Fruit fly (Drosophila melanogaster) whole organism, embryonic: Measurements from ENCODE around the gene CG32301.
A peak's percentile ranks its signal among the peaks of the same experiment; 100 is the strongest.

Experiments used
- Antp ChIP-seq: fragments of 200-800 bp; sonication (Bioruptor generic); optimal IDR thresholded peaks from 3 replicates; lab custom pipeline; 2016; ENCODE audit warnings: missing biosample characterization, missing genetic modification characterization
- Asciz ChIP-seq: fragments of 200-800 bp; sonication (Bioruptor generic); optimal IDR thresholded peaks from 2 replicates; lab custom pipeline; 2017; ENCODE audit warnings: missing biosample characterization, mild to moderate bottlenecking, missing genetic modification characterization, missing genetic modification reagents
- Bteb2 ChIP-seq: fragments of 200-800 bp; sonication (Bioruptor generic); optimal IDR thresholded peaks from 2 replicates; lab custom pipeline; 2016; ENCODE audit warnings: missing biosample characterization, missing genetic modification characterization
- CG10209 ChIP-seq: fragments of 200-800 bp; sonication (Bioruptor generic); optimal IDR thresholded peaks from 3 replicates; lab custom pipeline; 2017; ENCODE audit warnings: missing biosample characterization, mild to moderate bottlenecking, missing genetic modification characterization, missing genetic modification reagents
- CG10366 ChIP-seq: fragments of 200-800 bp; sonication (Bioruptor generic); IDR thresholded peaks from 2 replicates; pipeline ENCODE4 v1.3.6; 2022; ENCODE audit warnings: missing biosample characterization, missing genetic modification characterization
- CG11093 ChIP-seq: fragments of 200-800 bp; sonication (Bioruptor generic); IDR thresholded peaks from 3 replicates; pipeline ENCODE4 v1.3.6; 2022; ENCODE audit warnings: missing biosample characterization, missing genetic modification characterization
- CG11398 ChIP-seq: fragments of 200-800 bp; sonication (Bioruptor generic); optimal IDR thresholded peaks from 2 replicates; lab custom pipeline; 2016; ENCODE audit warnings: missing biosample characterization, missing genetic modification characterization
- CG12155 ChIP-seq: fragments of 200-800 bp; sonication (Bioruptor generic); optimal IDR thresholded peaks from 3 replicates; lab custom pipeline; 2016; ENCODE audit warnings: missing biosample characterization, missing genetic modification characterization
- CG12219 ChIP-seq: fragments of 200-800 bp; sonication (Bioruptor generic); optimal IDR thresholded peaks from 3 replicates; lab custom pipeline; 2018; ENCODE audit warnings: missing biosample characterization, mild to moderate bottlenecking, missing genetic modification characterization
- CG14710 ChIP-seq: fragments of 200-800 bp; sonication (Bioruptor generic); optimal IDR thresholded peaks from 3 replicates; lab custom pipeline; 2019; ENCODE audit warnings: missing biosample characterization, mild to moderate bottlenecking, missing genetic modification characterization, moderate library complexity
- CG14860 ChIP-seq: fragments of 200-800 bp; sonication (Bioruptor generic); IDR thresholded peaks from 3 replicates; pipeline ENCODE4 v1.3.6; 2022; ENCODE audit warnings: missing biosample characterization, missing genetic modification characterization; ENCODE audit not compliant: partially characterized antibody
- CG1602 ChIP-seq: fragments of 200-800 bp; sonication (Bioruptor generic); optimal IDR thresholded peaks from 3 replicates; lab custom pipeline; 2016; ENCODE audit warnings: missing biosample characterization, missing genetic modification characterization
- CG31224 ChIP-seq: fragments of 200-800 bp; sonication (Bioruptor generic); IDR thresholded peaks from 2 replicates; pipeline ENCODE4 v1.3.6; 2022; ENCODE audit warnings: missing biosample characterization, missing genetic modification characterization
- CG3847 ChIP-seq: fragments of 200-800 bp; sonication (Bioruptor generic); IDR thresholded peaks from 2 replicates; pipeline ENCODE4 v1.3.6; 2022; ENCODE audit warnings: missing biosample characterization, missing genetic modification characterization
- CG42726 ChIP-seq: fragments of 200-800 bp; sonication (Bioruptor generic); IDR thresholded peaks from 2 replicates; pipeline ENCODE4 v1.3.6; 2022; ENCODE audit warnings: missing biosample characterization, missing genetic modification characterization; ENCODE audit not compliant: partially characterized antibody
- CG4707 ChIP-seq: fragments of 200-800 bp; sonication (Bioruptor generic); optimal IDR thresholded peaks from 2 replicates; lab custom pipeline; 2018; ENCODE audit warnings: missing biosample characterization, mild to moderate bottlenecking, missing genetic modification characterization, moderate library complexity
- CG4820 ChIP-seq: fragments of 200-800 bp; sonication (Bioruptor generic); optimal IDR thresholded peaks from 3 replicates; lab custom pipeline; 2016; ENCODE audit warnings: missing biosample characterization, missing genetic modification characterization
- CG5180 ChIP-seq: fragments of 200-800 bp; sonication (Bioruptor generic); optimal IDR thresholded peaks from 3 replicates; lab custom pipeline; 2017; ENCODE audit warnings: missing biosample characterization, missing genetic modification characterization, mild to moderate bottlenecking, moderate library complexity, missing genetic modification reagents
- CG7357 ChIP-seq: fragments of 200-800 bp; sonication (Bioruptor generic); IDR thresholded peaks from 3 replicates; pipeline ENCODE4 v1.3.6; 2022; ENCODE audit warnings: missing biosample characterization, missing genetic modification characterization
- CG8765 ChIP-seq: fragments of 200-800 bp; sonication (Bioruptor generic); IDR thresholded peaks from 2 replicates; pipeline ENCODE4 v1.3.6; 2022; ENCODE audit warnings: missing biosample characterization, missing genetic modification characterization
- CkIIα-i1 ChIP-seq: fragments of 200-800 bp; sonication (Bioruptor generic); IDR thresholded peaks from 2 replicates; pipeline ENCODE4 v1.3.6; 2022; ENCODE audit warnings: missing biosample characterization, missing genetic modification characterization
- Dref ChIP-seq: fragments of 200-800 bp; sonication (Bioruptor generic); IDR thresholded peaks from 2 replicates; pipeline ENCODE4 v1.3.6; 2022; ENCODE audit warnings: missing biosample characterization, missing genetic modification characterization
- E2f2 ChIP-seq: fragments of 200-800 bp; sonication (Bioruptor generic); IDR thresholded peaks from 2 replicates; pipeline ENCODE4 v1.3.6; 2022; ENCODE audit warnings: missing biosample characterization, missing genetic modification characterization
- ERR ChIP-seq: fragments of 200-800 bp; sonication (Bioruptor generic); optimal IDR thresholded peaks from 2 replicates; lab custom pipeline; 2016; ENCODE audit warnings: missing biosample characterization, missing genetic modification characterization
- Eip74EF ChIP-seq, 2 experiments: fragments of 200-800 bp in 1 of 2; fragments of >200 bp in 1 of 2; sonication (Bioruptor generic) in 1 of 2; optimal IDR thresholded peaks; 2 replicates each; lab custom pipeline; 2017 to 2019; ENCODE audit warnings: missing biosample characterization in 2 of 2, missing genetic modification characterization in 2 of 2, mild to moderate bottlenecking in 1 of 2, moderate library complexity in 1 of 2
- HLH4C ChIP-seq: fragments of 200-800 bp; sonication (Bioruptor generic); IDR thresholded peaks from 3 replicates; pipeline ENCODE4 v1.3.6; 2022; ENCODE audit warnings: missing biosample characterization, missing genetic modification characterization; ENCODE audit not compliant: partially characterized antibody
- Hr51 ChIP-seq, 2 experiments: fragments of 200-800 bp; sonication (Bioruptor generic); optimal IDR thresholded peaks; 2 replicates in 1 of 2; 3 replicates in 1 of 2; lab custom pipeline; 2016 to 2018; ENCODE audit warnings: missing biosample characterization in 2 of 2, missing genetic modification characterization in 2 of 2, mild to moderate bottlenecking in 1 of 2, moderate library complexity in 1 of 2
- Myb ChIP-seq: fragments of 200-800 bp; sonication (Bioruptor generic); optimal IDR thresholded peaks from 2 replicates; lab custom pipeline; 2016; ENCODE audit warnings: missing biosample characterization, missing genetic modification characterization
- Taf1 ChIP-seq: fragments of 200-800 bp; sonication (Bioruptor generic); IDR thresholded peaks from 2 replicates; pipeline ENCODE4 v1.3.6; 2022; ENCODE audit warnings: missing biosample characterization, missing genetic modification characterization
- ab ChIP-seq: fragments of 200-800 bp; sonication (Bioruptor generic); optimal IDR thresholded peaks from 2 replicates; lab custom pipeline; 2016; ENCODE audit warnings: missing biosample characterization, missing genetic modification characterization
- az2 ChIP-seq: fragments of 200-800 bp; sonication (Bioruptor generic); optimal IDR thresholded peaks from 3 replicates; lab custom pipeline; 2016; ENCODE audit warnings: missing biosample characterization, missing genetic modification characterization
- chn ChIP-seq: fragments of 200-800 bp; sonication (Bioruptor generic); optimal IDR thresholded peaks from 2 replicates; lab custom pipeline; 2016; ENCODE audit warnings: missing biosample characterization, missing genetic modification characterization
- crol ChIP-seq: fragments of 200-800 bp; sonication (Bioruptor generic); IDR thresholded peaks from 2 replicates; pipeline ENCODE4 v1.3.6; 2022; ENCODE audit warnings: missing biosample characterization, missing genetic modification characterization
- disco-r ChIP-seq: fragments of 200-800 bp; sonication (Bioruptor generic); optimal IDR thresholded peaks from 2 replicates; lab custom pipeline; 2016; ENCODE audit warnings: missing biosample characterization, missing genetic modification characterization
- fd64A ChIP-seq: fragments of 200-800 bp; sonication (Bioruptor generic); optimal IDR thresholded peaks from 3 replicates; lab custom pipeline; 2018; ENCODE audit warnings: missing biosample characterization, mild to moderate bottlenecking, missing genetic modification characterization
- gcm ChIP-seq: fragments of 200-800 bp; sonication (Bioruptor generic); optimal IDR thresholded peaks from 2 replicates; lab custom pipeline; 2019; ENCODE audit warnings: missing biosample characterization, mild to moderate bottlenecking, missing genetic modification characterization, moderate library complexity
- klu ChIP-seq: fragments of 200-800 bp; sonication (Bioruptor generic); IDR thresholded peaks from 2 replicates; pipeline ENCODE4 v1.3.6; 2022; ENCODE audit warnings: missing biosample characterization, missing genetic modification characterization
- lbe ChIP-seq: fragments of 200-800 bp; sonication (Bioruptor generic); optimal IDR thresholded peaks from 2 replicates; lab custom pipeline; 2016; ENCODE audit warnings: missing biosample characterization, mild to moderate bottlenecking, missing genetic modification characterization
- lmd ChIP-seq: fragments of 200-800 bp; sonication (Bioruptor generic); IDR thresholded peaks from 2 replicates; pipeline ENCODE4 v1.3.6; 2022; ENCODE audit warnings: missing biosample characterization, missing genetic modification characterization
- pan ChIP-seq, 4 experiments: fragments of >200 bp in 3 of 4; fragments of 200-800 bp in 1 of 4; sonication (Bioruptor generic) in 1 of 4; optimal IDR thresholded peaks in 3 of 4; IDR thresholded peaks in 1 of 4; 2 replicates each; pipeline versions ENCODE4 v1.3.6 to Lab custom; 2017 to 2022; ENCODE audit warnings: missing biosample characterization in 2 of 4, missing genetic modification characterization in 2 of 4, mixed read lengths in 1 of 4
- repo ChIP-seq: fragments of 200-800 bp; sonication (Bioruptor generic); optimal IDR thresholded peaks from 2 replicates; lab custom pipeline; 2016; ENCODE audit warnings: missing biosample characterization, missing genetic modification characterization
- scrt ChIP-seq: fragments of 200-800 bp; sonication (Bioruptor generic); optimal IDR thresholded peaks from 2 replicates; lab custom pipeline; 2018; ENCODE audit warnings: missing biosample characterization, mild to moderate bottlenecking, missing genetic modification characterization, moderate library complexity
- sens ChIP-seq: fragments of 200-800 bp; sonication (Bioruptor generic); peaks from one replicate; lab custom pipeline; 2016; ENCODE audit warnings: missing biosample characterization, missing genetic modification characterization
- sna ChIP-seq: fragments of 200-800 bp; sonication (Bioruptor generic); IDR thresholded peaks from 2 replicates; pipeline ENCODE4 v1.3.6; 2022; ENCODE audit warnings: missing biosample characterization, missing genetic modification characterization; ENCODE audit not compliant: partially characterized antibody
- sqz ChIP-seq: fragments of 200-800 bp; sonication (Bioruptor generic); optimal IDR thresholded peaks from 3 replicates; lab custom pipeline; 2018; ENCODE audit warnings: missing biosample characterization, mild to moderate bottlenecking, missing genetic modification characterization
- tin ChIP-seq: fragments of 200-800 bp; sonication (Bioruptor generic); optimal IDR thresholded peaks from 3 replicates; lab custom pipeline; 2016; ENCODE audit warnings: missing biosample characterization, missing genetic modification characterization
- wor ChIP-seq: fragments of 200-800 bp; sonication (Bioruptor generic); IDR thresholded peaks from 2 replicates; pipeline ENCODE4 v1.3.6; 2022; ENCODE audit warnings: missing biosample characterization, missing genetic modification characterization
- zen2 ChIP-seq: fragments of 200-800 bp; sonication (Bioruptor generic); IDR thresholded peaks from 3 replicates; pipeline ENCODE4 v1.3.6; 2022; ENCODE audit warnings: missing biosample characterization, missing genetic modification characterization; ENCODE audit not compliant: partially characterized antibody
- zfh1 ChIP-seq: fragments of 200-800 bp; sonication (Bioruptor generic); IDR thresholded peaks from 3 replicates; pipeline ENCODE4 v1.3.6; 2022; ENCODE audit warnings: missing biosample characterization, missing genetic modification characterization

CG32301 gene

dm6 chr3L:2243846-2244528, at the start of gene CG32301 (continued):
- TF ChIP-seq Taf1 (GFP tag; lab: Robert Waterston, UW) (no peak), CG11093 (GFP tag; lab: Robert Waterston, UW) (no peak), crol (GFP tag; lab: Robert Waterston, UW) (no peak), lbe (GFP tag; lab: Kevin White, UChicago) (no peak), CG1602 (GFP tag; lab: Kevin White, UChicago) (no peak), Myb (GFP tag; lab: Kevin White, UChicago) (peak; percentile 97), fd64A (GFP tag; lab: Kevin White, UChicago) (no peak), CG14710 (tag; lab: Kevin White, UChicago) (no peak), ab (GFP tag; lab: Kevin White, UChicago) (no peak), Hr51 (GFP tag; optimal IDR thresholded peaks at IDR 0.05; lab: Kevin White, UChicago) (no peak), pan (optimal IDR thresholded peaks at IDR 0.05; lab: Kevin White, UChicago) (no peak), pan (GFP tag; optimal IDR thresholded peaks at IDR 0.05 in 1 of 2, IDR thresholded peaks at IDR 0.05 in 1 of 2) (no peak), scrt (GFP tag; lab: Kevin White, UChicago) (no peak), CG3847 (GFP tag; lab: Robert Waterston, UW) (0 out of 2 replicates have a peak, but pooled peaks have one; percentile 9), CG5180 (GFP tag; lab: Kevin White, UChicago) (no peak), E2f2 (GFP tag; lab: Robert Waterston, UW) (peak; percentile 63), CG4820 (GFP tag; lab: Kevin White, UChicago) (no peak), CG14860 (GFP tag; lab: Robert Waterston, UW) (peak; percentile 53; the same call in 1 of the 3 replicates), CG12155 (no peak), CG8765 (GFP tag; lab: Robert Waterston, UW) (no peak), CG7357 (no peak), gcm (GFP tag; lab: Kevin White, UChicago) (no peak), Bteb2 (GFP tag; lab: Kevin White, UChicago) (no peak), zfh1 (GFP tag; lab: Robert Waterston, UW) (no peak), CG11398 (GFP tag; lab: Kevin White, UChicago) (no peak), disco-r (GFP tag; lab: Kevin White, UChicago) (no peak), sqz (GFP tag; lab: Kevin White, UChicago) (no peak), Antp (GFP tag; lab: Kevin White, UChicago) (no peak), Dref (GFP tag; lab: Robert Waterston, UW) (no peak), sna (GFP tag; lab: Robert Waterston, UW) (peak; percentile 64), CG12219 (GFP tag; lab: Kevin White, UChicago) (no peak), klu (no peak), wor (GFP tag; lab: Robert Waterston, UW) (no peak), repo (GFP tag; lab: Kevin White, UChicago) (no peak), sens (GFP tag; lab: Kevin White, UChicago) (peak; percentile 75), CG4707 (no peak), CG42726 (0 out of 2 replicates have a peak, but pooled peaks have one; percentile 24), CG10209 (GFP tag; lab: Kevin White, UChicago) (no peak), tin (no peak), CG10366 (GFP tag; lab: Robert Waterston, UW) (no peak), Asciz (GFP tag; lab: Kevin White, UChicago) (no peak), Eip74EF (GFP tag; optimal IDR thresholded peaks at IDR 0.05; lab: Kevin White, UChicago) (no peak), CG31224 (GFP tag; lab: Robert Waterston, UW) (peak; percentile 99), chn (no peak), zen2 (GFP tag; lab: Robert Waterston, UW) (peak; percentile 70), CkIIα-i1 (no peak), HLH4C (no peak; the same call in 2 of the 3 replicates), ERR (GFP tag; lab: Kevin White, UChicago) (no peak), az2 (no peak), lmd (GFP tag; lab: Robert Waterston, UW) (no peak)
